Worm (Caenorhabditis elegans): ENCODE measurements around the gene R148.4.

R148.4 gene

DNA sequence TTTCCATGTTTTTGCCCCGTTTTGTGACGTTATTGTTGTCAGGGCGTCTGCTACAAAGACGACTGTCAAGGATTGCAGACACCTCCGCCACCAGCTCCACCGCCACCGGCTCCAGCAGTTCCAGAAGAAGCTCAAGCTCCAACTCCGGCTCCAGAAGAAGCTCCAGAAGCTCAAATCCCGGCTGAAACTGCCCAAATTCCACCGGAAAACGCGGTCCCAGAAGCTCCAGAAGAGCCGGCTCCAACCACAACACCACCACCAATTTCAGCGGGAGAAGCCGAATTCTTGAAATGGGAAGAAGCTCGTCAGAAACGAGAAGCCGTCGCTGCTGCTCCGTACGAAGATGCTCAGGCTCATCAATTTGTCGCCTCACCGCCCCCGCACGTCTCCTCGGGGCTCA is 5.4 kb downstream of the R148.4 start:
- no peak for TF ChIP-seq zag-1 (tag; optimal IDR thresholded peaks at IDR 0.05)

DNA sequence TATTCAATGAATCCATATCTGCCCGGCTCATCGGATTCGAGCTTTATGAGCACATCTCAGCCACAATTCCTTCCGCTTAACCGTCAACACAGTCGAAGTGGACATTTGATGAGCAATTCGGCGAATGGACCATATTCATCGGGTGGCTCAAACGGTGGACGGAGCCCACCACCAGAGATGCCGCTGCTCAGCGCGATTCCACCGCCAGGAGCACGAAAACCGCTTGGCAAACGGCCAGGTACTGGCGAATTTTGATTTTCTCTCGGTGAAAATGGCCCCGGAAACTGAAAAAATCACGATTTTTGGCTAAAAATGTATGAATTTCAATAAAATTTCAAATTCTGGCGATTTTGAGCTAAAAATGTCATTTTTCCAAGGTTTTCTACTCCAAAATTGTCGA is 8.5 kb downstream of the R148.4 start:
- no peak for TF ChIP-seq ama-1 (optimal IDR thresholded peaks at IDR 0.05)
- no peak for TF ChIP-seq zag-1 (tag; optimal IDR thresholded peaks at IDR 0.05)
- no peak for TF ChIP-seq nhr-25 (tag; optimal IDR thresholded peaks at IDR 0.05)

DNA sequence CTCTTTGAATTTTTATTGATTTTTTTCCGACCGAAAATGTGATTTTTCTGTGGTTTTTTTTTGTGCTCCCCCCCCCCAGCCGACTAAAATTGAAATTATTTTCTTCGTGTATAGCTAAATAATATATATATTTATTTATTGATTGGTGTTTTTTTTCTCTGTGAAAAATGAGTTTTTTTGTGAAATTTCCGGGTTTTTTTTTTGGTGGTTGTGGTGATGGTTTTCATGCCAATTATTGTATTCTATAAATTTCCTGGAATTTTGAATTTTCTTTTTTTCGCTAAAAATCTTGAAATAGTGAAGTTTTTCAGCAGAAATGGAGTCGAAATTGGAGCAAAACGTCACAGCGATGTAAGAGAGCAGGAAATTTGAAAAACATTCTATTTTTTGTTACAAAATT is 12.0 kb downstream of the R148.4 start, which contains the start of gene lmtr-5:
TSS of gene lmtr-5 (plus strand) at position 301 of the 400 bp plus-strand sequence.
- TF ChIP-seq nhr-129 (tag; optimal IDR thresholded peaks at IDR 0.05) (no peak), alr-1 (tag; optimal IDR thresholded peaks at IDR 0.05) (no peak), elt-3 (tag; optimal IDR thresholded peaks at IDR 0.05) (no peak), lin-39 (tag; optimal IDR thresholded peaks at IDR 0.05) (no peak), F13H6.1 (tag; optimal IDR thresholded peaks at IDR 0.05) (no peak)

DNA sequence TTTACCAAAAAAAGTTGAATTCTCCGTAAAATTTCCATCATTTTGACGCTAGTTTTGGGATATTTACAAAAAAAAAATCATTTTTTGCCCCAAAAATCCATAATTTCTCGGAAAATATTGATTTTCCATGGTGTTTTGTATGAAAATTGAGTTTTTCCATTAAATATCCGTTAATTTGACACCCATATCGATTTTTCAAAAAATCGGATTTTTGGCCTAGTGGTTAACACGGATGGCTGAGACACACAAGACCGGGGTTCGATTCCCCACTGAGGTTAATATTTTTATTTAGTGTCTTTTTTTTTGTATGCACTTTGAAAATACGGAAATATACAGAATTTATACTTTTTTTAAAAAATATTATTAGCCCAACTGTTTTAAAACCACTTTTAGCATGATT is 13.8 kb downstream of the R148.4 start:
- TF ChIP-seq nhr-237 (tag; optimal IDR thresholded peaks at IDR 0.05), result no peak
- no peak for TF ChIP-seq nhr-129 (tag; optimal IDR thresholded peaks at IDR 0.05)
- no peak for TF ChIP-seq lin-13 (GFP tag; optimal IDR thresholded peaks at IDR 0.05)

DNA sequence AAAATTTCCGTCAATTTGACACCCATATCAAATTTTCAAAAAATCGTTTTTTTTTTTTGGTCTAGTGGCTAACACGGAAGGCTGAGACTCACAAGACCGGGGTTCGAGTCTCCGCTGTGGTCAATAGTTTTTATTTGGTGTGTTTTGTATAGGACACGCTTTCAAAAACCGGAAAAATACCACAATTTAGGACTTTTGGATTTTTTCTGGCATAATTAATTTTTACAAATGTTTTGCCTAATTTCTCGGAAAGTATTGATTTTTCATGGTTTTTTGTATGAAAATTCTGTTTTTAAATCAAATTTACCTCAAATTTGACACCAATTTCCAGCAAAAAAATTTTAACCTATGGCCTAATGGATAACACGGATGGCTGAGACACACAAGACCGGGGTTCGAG is 14.6 kb downstream of the R148.4 start, which contains the start of gene mks-1:
TSS of gene mks-1 (plus strand) at position 301 of the 400 bp plus-strand sequence.
- no peak for TF ChIP-seq nhr-11 (tag; optimal IDR thresholded peaks at IDR 0.05)
- TF ChIP-seq C34F6.9 (tag; optimal IDR thresholded peaks at IDR 0.05), result no peak
- TF ChIP-seq unc-55 (GFP tag; optimal IDR thresholded peaks at IDR 0.05), result no peak
- TF ChIP-seq skn-1 (tag; optimal IDR thresholded peaks at IDR 0.05), result no peak
- TF ChIP-seq crh-2 (tag; optimal IDR thresholded peaks at IDR 0.05), result no peak
- no peak for TF ChIP-seq zag-1 (tag; optimal IDR thresholded peaks at IDR 0.05)
- TF ChIP-seq snpc-4 (tag; optimal IDR thresholded peaks at IDR 0.05), result no peak
- no peak for TF ChIP-seq lin-11 (tag; optimal IDR thresholded peaks at IDR 0.05)
- no peak for TF ChIP-seq nhr-77 (tag; optimal IDR thresholded peaks at IDR 0.05)
- TF ChIP-seq mbf-1 (tag; optimal IDR thresholded peaks at IDR 0.05), result no peak
- TF ChIP-seq ztf-1 (GFP tag; conservative IDR thresholded peaks at IDR 0.05), result no peak
- TF ChIP-seq nhr-25 (tag; optimal IDR thresholded peaks at IDR 0.05), result no peak
- TF ChIP-seq dmd-4 (tag; optimal IDR thresholded peaks at IDR 0.05), result no peak
- TF ChIP-seq sem-4 (tag; optimal IDR thresholded peaks at IDR 0.05), result no peak
- TF ChIP-seq unc-39 (tag; optimal IDR thresholded peaks at IDR 0.05), result no peak
- TF ChIP-seq mab-5 (tag; optimal IDR thresholded peaks at IDR 0.05), result no peak
- no peak for TF ChIP-seq nhr-6 (tag; optimal IDR thresholded peaks at IDR 0.05)

DNA sequence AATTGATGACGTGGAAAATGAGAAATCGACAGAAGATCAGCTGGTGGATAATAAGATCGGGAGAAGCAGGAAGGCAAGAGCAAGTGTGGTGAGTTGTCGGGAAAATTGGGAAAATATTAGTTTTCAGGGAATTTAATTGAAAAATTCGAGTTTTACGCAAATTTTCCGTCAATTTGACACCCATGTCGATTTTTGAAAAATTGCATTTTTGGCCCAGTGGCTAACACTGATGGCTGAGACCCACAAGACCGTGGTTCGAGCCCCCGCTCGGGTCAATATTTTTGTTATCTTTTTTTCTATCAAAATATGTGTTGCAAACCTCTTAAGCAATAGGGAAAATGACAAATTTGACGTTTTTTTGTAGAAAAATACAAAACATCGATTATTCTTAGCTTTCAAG is 17.2 kb downstream of the R148.4 start:
- TF ChIP-seq sma-3 (GFP tag; optimal IDR thresholded peaks at IDR 0.05) (no peak), unc-39 (tag; optimal IDR thresholded peaks at IDR 0.05) (no peak), ZK546.5 (tag; optimal IDR thresholded peaks at IDR 0.05) (no peak), lin-13 (GFP tag; optimal IDR thresholded peaks at IDR 0.05) (no peak), unc-55 (GFP tag; optimal IDR thresholded peaks at IDR 0.05) (no peak), fos-1 (tag; optimal IDR thresholded peaks at IDR 0.05) (no peak), nhr-237 (tag; optimal IDR thresholded peaks at IDR 0.05) (no peak), elt-1 (tag; optimal IDR thresholded peaks at IDR 0.05) (no peak), nhr-12 (tag; optimal IDR thresholded peaks at IDR 0.05) (no peak), skn-1 (tag; optimal IDR thresholded peaks at IDR 0.05) (no peak), elt-3 (tag; optimal IDR thresholded peaks at IDR 0.05) (no peak), R02D3.7 (tag; optimal IDR thresholded peaks at IDR 0.05) (no peak), ama-1 (optimal IDR thresholded peaks at IDR 0.05) (no peak), zag-1 (tag; optimal IDR thresholded peaks at IDR 0.05) (no peak), dmd-4 (tag; optimal IDR thresholded peaks at IDR 0.05) (no peak), nhr-25 (tag; optimal IDR thresholded peaks at IDR 0.05) (no peak), F13H6.1 (tag; optimal IDR thresholded peaks at IDR 0.05) (no peak), gmeb-1 (tag; optimal IDR thresholded peaks at IDR 0.05) (no peak), mdl-1 (tag; optimal IDR thresholded peaks at IDR 0.05) (no peak)

DNA sequence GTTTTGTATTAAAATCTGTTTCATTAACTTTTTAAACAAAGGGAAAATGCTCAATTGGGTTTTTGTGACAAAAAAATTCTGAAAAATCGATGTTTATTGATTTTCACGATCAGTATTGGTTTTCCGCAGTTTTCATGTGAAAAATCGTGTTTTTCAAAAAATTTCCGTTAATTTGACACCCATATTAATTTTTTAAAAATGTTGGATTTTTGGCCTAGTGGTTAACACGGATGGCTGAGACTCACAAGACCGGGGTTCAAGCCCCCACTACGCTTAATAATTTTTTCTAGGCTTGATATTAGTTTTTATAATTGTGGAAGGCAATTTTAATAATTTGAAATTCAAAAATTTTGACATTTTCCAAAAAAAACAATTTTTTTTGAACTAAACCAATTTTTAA is 19.3 kb downstream of the R148.4 start:
- TF ChIP-seq ama-1 (optimal IDR thresholded peaks at IDR 0.05) (no peak), nhr-11 (tag; optimal IDR thresholded peaks at IDR 0.05) (no peak), unc-39 (tag; optimal IDR thresholded peaks at IDR 0.05) (no peak), ceh-82 (tag; optimal IDR thresholded peaks at IDR 0.05) (no peak), nhr-77 (tag; optimal IDR thresholded peaks at IDR 0.05) (no peak), R02D3.7 (tag; optimal IDR thresholded peaks at IDR 0.05) (no peak), gmeb-1 (tag; optimal IDR thresholded peaks at IDR 0.05) (no peak), C34F6.9 (tag; optimal IDR thresholded peaks at IDR 0.05) (no peak), nhr-25 (tag; optimal IDR thresholded peaks at IDR 0.05) (no peak), fos-1 (tag; optimal IDR thresholded peaks at IDR 0.05) (no peak)
